Worm (Caenorhabditis elegans) whole organism, L3 larva: ENCODE data around the gene trx-3.

Experiments used
- R02D3.7 ChIP-seq: fragments of 150-350 bp; optimal IDR thresholded peaks from 2 replicates; lab custom pipeline; 2014; ENCODE audit warnings: missing biosample characterization, missing genetic modification characterization
- ZK546.5 ChIP-seq: sonication (generic microtip); optimal IDR thresholded peaks from 2 replicates; lab custom pipeline; 2017; ENCODE audit warnings: missing biosample characterization, missing genetic modification characterization
- ama-1 ChIP-seq: fragments of 150-350 bp; optimal IDR thresholded peaks from 2 replicates; lab custom pipeline; 2018
- ceh-28 ChIP-seq: fragments of 150-350 bp; optimal IDR thresholded peaks from 2 replicates; lab custom pipeline; 2014; ENCODE audit warnings: missing biosample characterization, missing genetic modification reagents, missing genetic modification characterization
- ceh-82 ChIP-seq: fragments of 150-350 bp; optimal IDR thresholded peaks from 2 replicates; lab custom pipeline; 2014; ENCODE audit warnings: missing biosample characterization, missing genetic modification characterization
- daf-12 ChIP-seq: fragments of 150-350 bp; optimal IDR thresholded peaks from 2 replicates; lab custom pipeline; 2014; ENCODE audit warnings: missing biosample characterization, missing genetic modification reagents, missing genetic modification characterization
- egl-5 ChIP-seq: fragments of 150-350 bp; optimal IDR thresholded peaks from 2 replicates; lab custom pipeline; 2017; ENCODE audit warnings: missing biosample characterization, missing genetic modification reagents, missing genetic modification characterization, inconsistent platforms
- elt-1 ChIP-seq: fragments of 150-350 bp; optimal IDR thresholded peaks from 2 replicates; lab custom pipeline; 2014; ENCODE audit warnings: missing biosample characterization, missing genetic modification characterization
- elt-2 ChIP-seq: sonication (generic microtip); optimal IDR thresholded peaks from 2 replicates; lab custom pipeline; 2016; ENCODE audit warnings: missing genetic modification reagents, mild to moderate bottlenecking, missing genetic modification characterization, missing compliant biosample characterization
- eor-1 ChIP-seq, 2 experiments: fragments of 150-350 bp; optimal IDR thresholded peaks; 2 replicates each; lab custom pipeline; 2014 to 2018; ENCODE audit warnings: missing biosample characterization in 2 of 2, missing genetic modification characterization in 2 of 2
- fkh-10 ChIP-seq: sonication (generic microtip); optimal IDR thresholded peaks from 2 replicates; lab custom pipeline; 2017; ENCODE audit warnings: missing biosample characterization, missing genetic modification reagents, missing genetic modification characterization
- fkh-2 ChIP-seq: fragments of 150-350 bp; optimal IDR thresholded peaks from 2 replicates; lab custom pipeline; 2014; ENCODE audit warnings: missing biosample characterization, missing genetic modification reagents, missing genetic modification characterization
- hmg-11 ChIP-seq: sonication (generic microtip); optimal IDR thresholded peaks from 2 replicates; lab custom pipeline; 2016; ENCODE audit warnings: missing genetic modification characterization, missing compliant biosample characterization
- jun-1 ChIP-seq: fragments of 150-350 bp; optimal IDR thresholded peaks from 2 replicates; lab custom pipeline; 2014; ENCODE audit warnings: missing biosample characterization, missing genetic modification reagents, missing genetic modification characterization
- lin-15B ChIP-seq: fragments of 150-350 bp; optimal IDR thresholded peaks from 2 replicates; lab custom pipeline; 2014; ENCODE audit warnings: missing biosample characterization, missing genetic modification characterization
- lin-39 ChIP-seq: fragments of 150-350 bp; optimal IDR thresholded peaks from 2 replicates; lab custom pipeline; 2018; ENCODE audit warnings: missing biosample characterization, missing genetic modification reagents, missing genetic modification characterization
- lsy-12 ChIP-seq: sonication (generic microtip); optimal IDR thresholded peaks from 2 replicates; lab custom pipeline; 2016; ENCODE audit warnings: mild to moderate bottlenecking, missing genetic modification characterization, missing compliant biosample characterization
- mdl-1 ChIP-seq: fragments of 150-350 bp; optimal IDR thresholded peaks from 2 replicates; lab custom pipeline; 2014; ENCODE audit warnings: missing biosample characterization, missing genetic modification characterization
- mml-1 ChIP-seq: fragments of 150-350 bp; sonication (generic microtip); optimal IDR thresholded peaks from 3 replicates; lab custom pipeline; 2014; ENCODE audit warnings: missing biosample characterization, missing genetic modification characterization
- nfya-1 ChIP-seq: sonication (generic microtip); optimal IDR thresholded peaks from 2 replicates; lab custom pipeline; 2017; ENCODE audit warnings: missing genetic modification characterization, mild to moderate bottlenecking, missing compliant biosample characterization, antibody characterized with exemption, moderate library complexity; ENCODE audit not compliant: insufficient read depth
- nhr-11 ChIP-seq: fragments of 150-350 bp; optimal IDR thresholded peaks from 2 replicates; lab custom pipeline; 2014; ENCODE audit warnings: missing biosample characterization, missing genetic modification characterization
- nhr-12 ChIP-seq: fragments of 150-350 bp; optimal IDR thresholded peaks from 2 replicates; lab custom pipeline; 2014; ENCODE audit warnings: missing biosample characterization, missing genetic modification characterization
- nhr-23 ChIP-seq: fragments of 150-350 bp; optimal IDR thresholded peaks from 2 replicates; lab custom pipeline; 2014; ENCODE audit warnings: missing biosample characterization, missing genetic modification reagents, missing genetic modification characterization
- nhr-237 ChIP-seq: fragments of 150-350 bp; optimal IDR thresholded peaks from 2 replicates; lab custom pipeline; 2014; ENCODE audit warnings: missing biosample characterization, missing genetic modification characterization
- nhr-25 ChIP-seq: sonication (generic microtip); optimal IDR thresholded peaks from 2 replicates; lab custom pipeline; 2017; ENCODE audit warnings: missing biosample characterization, missing genetic modification characterization
- nhr-43 ChIP-seq: sonication (generic microtip); optimal IDR thresholded peaks from 2 replicates; lab custom pipeline; 2016; ENCODE audit warnings: mild to moderate bottlenecking, missing genetic modification characterization, missing compliant biosample characterization; ENCODE audit not compliant: poor library complexity, severe bottlenecking
- nhr-67 ChIP-seq: fragments of 150-350 bp; optimal IDR thresholded peaks from 2 replicates; lab custom pipeline; 2014; ENCODE audit warnings: missing biosample characterization, missing genetic modification characterization
- nhr-76 ChIP-seq: fragments of 150-350 bp; sonication (generic microtip); optimal IDR thresholded peaks from 5 replicates; lab custom pipeline; 2014; ENCODE audit warnings: missing biosample characterization, missing genetic modification characterization
- nhr-77 ChIP-seq: fragments of 150-350 bp; optimal IDR thresholded peaks from 2 replicates; lab custom pipeline; 2014; ENCODE audit warnings: missing biosample characterization, missing genetic modification characterization
- pha-4 ChIP-seq: fragments of 150-350 bp; optimal IDR thresholded peaks from 2 replicates; lab custom pipeline; 2014; ENCODE audit warnings: missing biosample characterization, missing genetic modification reagents, missing genetic modification characterization
- pqm-1 ChIP-seq: fragments of 150-350 bp; optimal IDR thresholded peaks from 2 replicates; lab custom pipeline; 2017; ENCODE audit warnings: missing biosample characterization, missing genetic modification characterization, inconsistent platforms
- sea-2 ChIP-seq: fragments of 150-350 bp; sonication (generic microtip); optimal IDR thresholded peaks from 4 replicates; lab custom pipeline; 2014; ENCODE audit warnings: missing biosample characterization, missing genetic modification reagents, missing genetic modification characterization
- skn-1 ChIP-seq: fragments of 150-350 bp; optimal IDR thresholded peaks from 2 replicates; lab custom pipeline; 2014; ENCODE audit warnings: missing biosample characterization, missing genetic modification characterization
- snpc-4 ChIP-seq: fragments of 150-350 bp; optimal IDR thresholded peaks from 2 replicates; lab custom pipeline; 2014; ENCODE audit warnings: missing biosample characterization, missing genetic modification characterization
- tbx-2 ChIP-seq: sonication (generic microtip); optimal IDR thresholded peaks from 2 replicates; lab custom pipeline; 2016; ENCODE audit warnings: mild to moderate bottlenecking, missing genetic modification characterization, missing compliant biosample characterization
- unc-39 ChIP-seq: sonication (generic microtip); optimal IDR thresholded peaks from 4 replicates; lab custom pipeline; 2017; ENCODE audit warnings: missing biosample characterization, missing genetic modification characterization
- zag-1 ChIP-seq: fragments of 150-350 bp; optimal IDR thresholded peaks from 2 replicates; lab custom pipeline; 2014; ENCODE audit warnings: missing biosample characterization, missing genetic modification characterization
- ztf-4 ChIP-seq: fragments of 150-350 bp; optimal IDR thresholded peaks from 2 replicates; lab custom pipeline; 2014; ENCODE audit warnings: missing biosample characterization, missing genetic modification characterization

The trx-3 gene

DNA sequence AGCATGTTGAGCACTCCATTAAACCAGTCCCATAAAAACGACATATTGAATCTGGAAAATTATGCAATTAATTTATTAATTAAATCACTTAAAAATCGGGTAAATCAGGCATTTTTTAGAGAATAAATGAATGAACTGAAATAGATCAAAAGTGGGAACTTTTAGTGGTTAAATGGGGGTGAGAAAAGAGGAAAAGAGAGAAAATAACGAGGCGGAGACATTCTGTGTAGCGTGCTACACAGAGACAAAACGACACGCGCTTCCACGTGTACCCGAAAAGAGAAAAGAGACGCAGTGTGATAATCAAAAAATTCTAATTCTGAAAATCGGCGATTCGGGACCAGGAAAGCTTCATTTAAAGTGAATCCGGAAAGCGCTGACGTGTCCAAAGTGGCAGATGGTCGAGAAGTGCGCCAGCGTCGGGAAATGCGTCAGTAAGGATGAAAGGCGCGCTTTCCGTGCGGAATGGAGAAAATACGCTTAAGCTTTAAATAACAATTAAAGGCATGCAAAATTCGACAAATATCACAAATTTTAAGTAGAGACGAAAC lies 26.5 kb downstream of the trx-3 start, which contains the start of gene sar-1:
TSS of gene sar-1 (minus strand) at position 51 of the 551 bp plus-strand sequence.
- TF ChIP-seq mdl-1 (peak; percentile 65), nhr-23 (tag; lab: Kevin White, UChicago) (peak; percentile 63), nhr-12 (tag; lab: Kevin White, UChicago) (no peak), nhr-43 (peak; percentile 69), lin-15B (tag; lab: Kevin White, UChicago) (peak; percentile 82), nhr-77 (tag; lab: Kevin White, UChicago) (peak; percentile 16), nhr-25 (tag; lab: Kevin White, UChicago) (peak; percentile 55), eor-1 (tag; optimal IDR thresholded peaks at IDR 0.05; lab: Kevin White, UChicago) (no peak), ZK546.5 (tag; lab: Kevin White, UChicago) (no peak), nhr-76 (tag; lab: Kevin White, UChicago) (no peak), nfya-1 (tag; lab: Kevin White, UChicago) (peak; percentile 70), hmg-11 (tag; lab: Kevin White, UChicago) (peak; percentile 53), jun-1 (tag; lab: Kevin White, UChicago) (peak; percentile 56), ceh-28 (tag; lab: Kevin White, UChicago) (peak; percentile 55), ztf-4 (tag; lab: Kevin White, UChicago) (peak; percentile 65), mml-1 (tag; lab: Kevin White, UChicago) (no peak), nhr-11 (tag; lab: Kevin White, UChicago) (peak; percentile 64), elt-2 (peak; percentile 60), egl-5 (tag; lab: Kevin White, UChicago) (peak; percentile 39), tbx-2 (tag; lab: Kevin White, UChicago) (peak; percentile 77), pqm-1 (tag; lab: Kevin White, UChicago) (peak; percentile 57), R02D3.7 (tag; lab: Kevin White, UChicago) (peak; percentile 40), fkh-10 (GFP tag; lab: Kevin White, UChicago) (peak; percentile 31), pha-4 (tag; lab: Kevin White, UChicago) (peak; percentile 48), lsy-12 (tag; lab: Kevin White, UChicago) (peak; percentile 83), ceh-82 (peak; percentile 62), unc-39 (tag; lab: Kevin White, UChicago) (no peak), zag-1 (tag; lab: Kevin White, UChicago) (no peak), daf-12 (no peak), nhr-67 (tag; lab: Kevin White, UChicago) (no peak), elt-1 (tag; lab: Kevin White, UChicago) (no peak), snpc-4 (peak; percentile 66), lin-39 (tag; lab: Kevin White, UChicago) (peak; percentile 45), skn-1 (tag; lab: Kevin White, UChicago) (peak; percentile 49)

- TF ChIP-seq jun-1 (tag; lab: Kevin White, UChicago): no peak
- no peak for TF ChIP-seq eor-1 (tag; optimal IDR thresholded peaks at IDR 0.05; lab: Kevin White, UChicago)
- no peak for TF ChIP-seq nhr-12 (tag; lab: Kevin White, UChicago)
- TF ChIP-seq elt-2: no peak
- TF ChIP-seq fkh-2 (tag; lab: Kevin White, UChicago): no peak
- no peak for TF ChIP-seq tbx-2 (tag; lab: Kevin White, UChicago)
- TF ChIP-seq unc-39 (tag; lab: Kevin White, UChicago): no peak
- no peak for TF ChIP-seq ama-1 (lab: Kevin White, UChicago)
- TF ChIP-seq nhr-237 (tag; lab: Kevin White, UChicago): no peak
- no peak for TF ChIP-seq ZK546.5 (tag; lab: Kevin White, UChicago)
- no peak for TF ChIP-seq sea-2 (GFP tag; lab: Kevin White, UChicago)
- TF ChIP-seq elt-1 (tag; lab: Kevin White, UChicago): no peak
- TF ChIP-seq ceh-82: no peak
- TF ChIP-seq pha-4 (tag; lab: Kevin White, UChicago): no peak
- TF ChIP-seq nhr-43: no peak
Measured at ce11 chrIV:4516478-4516877, 29.6 kb downstream of the trx-3 start.

DNA sequence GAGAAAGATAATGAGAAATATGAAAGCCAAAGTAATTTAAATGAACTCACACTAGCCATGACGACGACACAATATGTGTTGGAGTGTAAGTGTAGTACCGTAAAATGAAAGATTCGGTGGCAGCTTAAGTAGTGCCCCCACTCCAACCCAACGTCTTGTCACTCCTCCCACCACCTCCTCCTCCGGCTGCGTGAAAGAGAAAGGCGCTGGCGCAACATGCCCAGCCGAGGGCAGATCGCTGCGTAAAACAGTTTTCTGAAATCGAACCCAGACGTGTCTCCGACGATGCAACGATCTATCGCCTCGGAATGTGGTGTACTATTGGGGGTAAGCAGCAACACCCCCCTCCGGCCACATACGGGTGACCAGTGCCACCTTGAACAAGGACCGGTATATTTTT lies 30.2 kb downstream of the trx-3 start, which contains the start of gene ZK180.5:
TSS of gene ZK180.5 (minus strand) at position 101 of the 400 bp plus-strand sequence.
- TF ChIP-seq skn-1 (tag; lab: Kevin White, UChicago) (no peak), nhr-25 (tag; lab: Kevin White, UChicago) (peak; percentile 28), nhr-43 (peak; percentile 42)
